Worm (Caenorhabditis elegans) whole organism, L4 larva: Measurements from ENCODE around the gene mig-13.

Experiments used
- Y105C5A.15 ChIP-seq: fragments of 200-800 bp; sonication (Bioruptor generic); IDR thresholded peaks from 2 replicates; pipeline ENCODE4 v1.3.6; 2022; ENCODE audit warnings: missing genetic modification characterization, missing compliant biosample characterization
- ZK337.2 ChIP-seq: fragments of 200-800 bp; sonication (Bioruptor generic); IDR thresholded peaks from 2 replicates; pipeline ENCODE4 v1.3.6; 2022; ENCODE audit warnings: missing genetic modification reagents, missing genetic modification characterization, missing compliant biosample characterization
- aha-1 ChIP-seq: fragments of 150-350 bp; peaks from one replicate; lab custom pipeline; 2014; ENCODE audit warnings: missing biosample characterization, missing genetic modification characterization
- ceh-20 ChIP-seq: fragments of 200-800 bp; sonication (Bioruptor generic); IDR thresholded peaks from 2 replicates; pipeline ENCODE4 v1.3.6; 2022; ENCODE audit warnings: missing genetic modification reagents, missing genetic modification characterization, missing compliant biosample characterization
- ceh-32 ChIP-seq: sonication (generic microtip); optimal IDR thresholded peaks from 2 replicates; lab custom pipeline; 2016; ENCODE audit warnings: mild to moderate bottlenecking, missing genetic modification characterization, missing compliant biosample characterization; ENCODE audit not compliant: poor library complexity
- ceh-62 ChIP-seq: sonication (generic microtip); optimal IDR thresholded peaks from 2 replicates; lab custom pipeline; 2017; ENCODE audit warnings: missing biosample characterization, missing genetic modification characterization
- ceh-82 ChIP-seq: sonication (generic microtip); optimal IDR thresholded peaks from 2 replicates; lab custom pipeline; 2017; ENCODE audit warnings: missing biosample characterization, missing genetic modification characterization
- ctbp-1 ChIP-seq: fragments of 200-800 bp; sonication (Bioruptor generic); IDR thresholded peaks from 2 replicates; pipeline ENCODE4 v1.3.6; 2022; ENCODE audit warnings: missing genetic modification reagents, missing genetic modification characterization, missing compliant biosample characterization
- daf-16 ChIP-seq, 3 experiments: sonication (generic microtip); optimal IDR thresholded peaks; 2 replicates each; lab custom pipeline; 2016 to 2017; ENCODE audit warnings: missing genetic modification characterization in 3 of 3, missing genetic modification reagents in 3 of 3, mild to moderate bottlenecking in 2 of 3, missing compliant biosample characterization in 2 of 3, missing biosample characterization in 1 of 3, moderate library complexity in 1 of 3
- daf-19 ChIP-seq: fragments of 200-800 bp; sonication (Bioruptor generic); conservative IDR thresholded peaks from 2 replicates; pipeline ENCODE4 v1.3.6; 2022; ENCODE audit warnings: missing genetic modification characterization, missing compliant biosample characterization
- dmd-6 ChIP-seq: fragments of 200-800 bp; sonication (Bioruptor generic); IDR thresholded peaks from 2 replicates; pipeline ENCODE4 v1.3.6; 2022; ENCODE audit warnings: missing genetic modification reagents, missing genetic modification characterization, missing compliant biosample characterization
- dmd-9 ChIP-seq: fragments of 200-800 bp; sonication (Bioruptor generic); IDR thresholded peaks from 2 replicates; pipeline ENCODE4 v1.3.6; 2022; ENCODE audit warnings: missing genetic modification reagents, missing genetic modification characterization, missing compliant biosample characterization
- egl-43 ChIP-seq: fragments of 200-800 bp; sonication (Bioruptor generic); IDR thresholded peaks from 2 replicates; pipeline ENCODE4 v1.3.6; 2022; ENCODE audit warnings: missing genetic modification reagents, missing genetic modification characterization, missing compliant biosample characterization
- fos-1 ChIP-seq: fragments of 150-350 bp; optimal IDR thresholded peaks from 2 replicates; lab custom pipeline; 2014; ENCODE audit warnings: missing biosample characterization, missing genetic modification characterization
- hif-1 ChIP-seq, 2 experiments: sonication (generic microtip); optimal IDR thresholded peaks; 2 replicates each; lab custom pipeline; 2016 to 2017; ENCODE audit warnings: missing compliant biosample characterization in 2 of 2, missing genetic modification characterization in 2 of 2, missing genetic modification reagents in 2 of 2, missing genotype in 2 of 2, mild to moderate bottlenecking in 1 of 2
- hlh-30 ChIP-seq: sonication (generic microtip); optimal IDR thresholded peaks from 2 replicates; lab custom pipeline; 2017; ENCODE audit warnings: antibody characterized with exemption, mild to moderate bottlenecking, missing genetic modification characterization, missing compliant biosample characterization; ENCODE audit not compliant: insufficient read depth
- hmg-1.1 ChIP-seq: fragments of 200-800 bp; sonication (Bioruptor generic); IDR thresholded peaks from 2 replicates; pipeline ENCODE4 v1.3.6; 2022; ENCODE audit warnings: missing genetic modification reagents, missing genetic modification characterization, missing compliant biosample characterization
- lim-7 ChIP-seq: fragments of 200-800 bp; sonication (Bioruptor generic); IDR thresholded peaks from 2 replicates; pipeline ENCODE4 v1.3.6; 2022; ENCODE audit warnings: missing genetic modification characterization, missing compliant biosample characterization
- lin-38 ChIP-seq: fragments of 200-800 bp; sonication (Bioruptor generic); IDR thresholded peaks from 2 replicates; pipeline ENCODE4 v1.3.6; 2022; ENCODE audit warnings: missing genetic modification reagents, missing genetic modification characterization, missing compliant biosample characterization
- lin-39 ChIP-seq: fragments of 150-350 bp; optimal IDR thresholded peaks from 2 replicates; lab custom pipeline; 2014; ENCODE audit warnings: missing biosample characterization, missing genetic modification reagents, missing genetic modification characterization
- lir-3 ChIP-seq: sonication (generic microtip); optimal IDR thresholded peaks from 2 replicates; lab custom pipeline; 2016; ENCODE audit warnings: mild to moderate bottlenecking, missing genetic modification characterization, missing compliant biosample characterization
- mep-1 ChIP-seq: fragments of 150-350 bp; sonication (generic microtip); optimal IDR thresholded peaks from 3 replicates; lab custom pipeline; 2014; ENCODE audit warnings: missing biosample characterization, missing genetic modification characterization
- mxl-2 ChIP-seq: fragments of 200-800 bp; sonication (Bioruptor generic); conservative IDR thresholded peaks from 2 replicates; pipeline ENCODE4 v1.3.6; 2022; ENCODE audit warnings: missing genetic modification reagents, missing genetic modification characterization, missing compliant biosample characterization
- nhr-237 ChIP-seq: sonication (generic microtip); optimal IDR thresholded peaks from 2 replicates; lab custom pipeline; 2017; ENCODE audit warnings: missing biosample characterization, missing genetic modification characterization
- nhr-28 ChIP-seq: fragments of 150-350 bp; optimal IDR thresholded peaks from 2 replicates; lab custom pipeline; 2014; ENCODE audit warnings: missing biosample characterization, missing genetic modification characterization
- pqm-1 ChIP-seq: sonication (generic microtip); optimal IDR thresholded peaks from 2 replicates; lab custom pipeline; 2017; ENCODE audit warnings: missing biosample characterization, missing genetic modification characterization
- rbr-2 ChIP-seq: sonication (generic microtip); optimal IDR thresholded peaks from 2 replicates; lab custom pipeline; 2016; ENCODE audit warnings: missing genotype, missing genetic modification characterization, missing compliant biosample characterization
- sdz-12 ChIP-seq: fragments of 200-800 bp; sonication (Bioruptor generic); optimal IDR thresholded peaks from 2 replicates; lab custom pipeline; 2018; ENCODE audit warnings: mild to moderate bottlenecking, missing genetic modification characterization, missing compliant biosample characterization
- spr-1 ChIP-seq: sonication (generic microtip); optimal IDR thresholded peaks from 2 replicates; lab custom pipeline; 2016; ENCODE audit warnings: mild to moderate bottlenecking, missing genetic modification characterization, missing compliant biosample characterization
- spr-3 ChIP-seq: fragments of 200-800 bp; sonication (Bioruptor generic); optimal IDR thresholded peaks from 2 replicates; lab custom pipeline; 2018; ENCODE audit warnings: mild to moderate bottlenecking, missing genetic modification characterization, missing compliant biosample characterization
- tra-1 ChIP-seq: fragments of 200-800 bp; sonication (Bioruptor generic); IDR thresholded peaks from 2 replicates; pipeline ENCODE4 v1.3.6; 2022; ENCODE audit warnings: missing genetic modification reagents, missing genetic modification characterization, missing compliant biosample characterization
- unc-130 ChIP-seq: sonication (generic microtip); optimal IDR thresholded peaks from 2 replicates; lab custom pipeline; 2016; ENCODE audit warnings: missing genetic modification reagents, missing genetic modification characterization, missing compliant biosample characterization
- unc-62 ChIP-seq, 3 experiments: fragments of 150-350 bp in 1 of 3; sonication (generic microtip); optimal IDR thresholded peaks in 2 of 3; peaks in 1 of 3; 1 replicate in 1 of 3; 2 replicates in 2 of 3; lab custom pipeline; 2014 to 2017; ENCODE audit warnings: missing biosample characterization in 3 of 3, missing genetic modification characterization in 3 of 3, missing genetic modification reagents in 3 of 3, missing genotype in 1 of 3
- zag-1 ChIP-seq: fragments of 150-350 bp; optimal IDR thresholded peaks from 2 replicates; lab custom pipeline; 2014; ENCODE audit warnings: missing biosample characterization, missing genetic modification characterization
- zfp-2 ChIP-seq: sonication (generic microtip); optimal IDR thresholded peaks from 2 replicates; lab custom pipeline; 2016; ENCODE audit warnings: mild to moderate bottlenecking, missing genetic modification characterization, missing compliant biosample characterization
- zfp-3 ChIP-seq: fragments of 200-800 bp; sonication (Bioruptor generic); conservative IDR thresholded peaks from 2 replicates; pipeline ENCODE4 v1.3.6; 2022; ENCODE audit warnings: missing genetic modification reagents, missing genetic modification characterization, missing compliant biosample characterization
- zip-11 ChIP-seq: fragments of 200-800 bp; sonication (Bioruptor generic); IDR thresholded peaks from 2 replicates; pipeline ENCODE4 v1.3.6; 2022; ENCODE audit warnings: missing genetic modification characterization, missing compliant biosample characterization
- ztf-7 ChIP-seq: fragments of 150-350 bp; optimal IDR thresholded peaks from 2 replicates; lab custom pipeline; 2014; ENCODE audit warnings: missing biosample characterization, missing genetic modification characterization

mig-13 gene

DNA sequence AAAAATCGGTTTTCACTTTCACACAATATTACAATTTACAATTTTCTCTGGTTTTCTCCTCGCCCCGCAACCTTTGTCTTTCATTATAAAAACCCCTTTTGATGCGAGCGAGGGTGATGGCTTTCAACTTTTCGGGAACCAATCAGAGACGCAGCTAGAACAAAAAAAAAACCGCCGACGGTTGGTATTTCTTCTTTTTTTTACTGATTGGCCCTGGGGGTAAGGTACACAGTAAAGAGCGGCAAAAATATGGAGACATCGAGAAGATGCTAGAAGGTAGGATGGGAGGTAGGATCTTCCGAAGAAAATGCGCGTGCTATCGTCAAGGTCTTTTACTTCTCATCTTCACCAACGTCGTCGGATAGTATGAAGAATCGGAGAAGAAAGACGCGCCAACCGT lies 8.8 kb upstream of the mig-13 start:
- TF ChIP-seq egl-43 (GFP tag; lab: Robert Waterston, UW) (no peak), zfp-2 (tag; lab: Kevin White, UChicago) (no peak), unc-62 (GFP tag; optimal IDR thresholded peaks at IDR 0.05 in 1 of 2; lab: Kevin White, UChicago) (peak in 1 of 2 experiments; percentile 99), unc-62 (tag; optimal IDR thresholded peaks at IDR 0.05; lab: Kevin White, UChicago) (no peak), ceh-32 (tag; lab: Kevin White, UChicago) (no peak), daf-19 (no peak), ceh-62 (tag; lab: Kevin White, UChicago) (no peak), hlh-30 (peak; percentile 3), ZK337.2 (GFP tag; lab: Robert Waterston, UW) (no peak), fos-1 (no peak), mep-1 (tag; lab: Kevin White, UChicago) (peak; percentile 8), aha-1 (tag; lab: Kevin White, UChicago) (no peak), zip-11 (GFP tag; lab: Robert Waterston, UW) (no peak)

DNA sequence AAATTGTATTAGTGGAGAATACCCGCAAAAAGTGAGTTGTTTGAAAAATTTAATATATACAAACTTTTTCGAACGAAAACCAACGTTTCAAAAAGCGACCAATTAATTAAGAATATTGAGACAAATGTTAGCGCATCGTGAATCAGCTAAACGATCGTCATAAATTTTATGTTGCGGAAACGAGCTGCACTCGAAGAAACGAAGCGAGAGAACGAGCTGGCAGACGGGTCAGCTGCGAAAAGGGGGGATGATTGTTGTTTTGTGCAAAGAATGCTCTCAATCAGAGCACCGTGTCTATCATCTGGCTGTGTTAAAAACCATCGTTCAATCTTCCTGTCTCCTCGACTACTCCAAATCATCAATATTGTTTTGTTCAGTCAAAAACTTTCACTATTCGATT lies 4.0 kb upstream of the mig-13 start:
- no peak for TF ChIP-seq zfp-3 (GFP tag; lab: Robert Waterston, UW)
- no peak for TF ChIP-seq ceh-20 (GFP tag; lab: Robert Waterston, UW)
- no peak for TF ChIP-seq lin-38
- TF ChIP-seq lir-3 (tag; lab: Kevin White, UChicago) = no peak
- TF ChIP-seq daf-16 (GFP tag; optimal IDR thresholded peaks at IDR 0.05; lab: Kevin White, UChicago) = peak in 1 of 2 experiments; percentile 11
- no peak for TF ChIP-seq daf-16 (tag; optimal IDR thresholded peaks at IDR 0.05; lab: Kevin White, UChicago)
- no peak for TF ChIP-seq spr-3 (GFP tag; lab: Kevin White, UChicago)
- no peak for TF ChIP-seq hif-1 (tag; optimal IDR thresholded peaks at IDR 0.05; lab: Kevin White, UChicago)
- TF ChIP-seq dmd-9 (GFP tag; lab: Robert Waterston, UW) = no peak
- no peak for TF ChIP-seq nhr-237
- no peak for TF ChIP-seq zag-1 (tag; lab: Kevin White, UChicago)
- TF ChIP-seq spr-1 (tag; lab: Kevin White, UChicago) = no peak
- TF ChIP-seq unc-62 (GFP tag; optimal IDR thresholded peaks at IDR 0.05 in 1 of 2; lab: Kevin White, UChicago) = peak in 1 of 2 experiments; percentile 92
- no peak for TF ChIP-seq unc-62 (tag; optimal IDR thresholded peaks at IDR 0.05; lab: Kevin White, UChicago)
- TF ChIP-seq sdz-12 (GFP tag; lab: Kevin White, UChicago) = no peak
- no peak for TF ChIP-seq Y105C5A.15 (GFP tag; lab: Robert Waterston, UW)
- no peak for TF ChIP-seq ceh-82
- TF ChIP-seq lim-7 (GFP tag; lab: Robert Waterston, UW) = no peak
- no peak for TF ChIP-seq ZK337.2 (GFP tag; lab: Robert Waterston, UW)

DNA sequence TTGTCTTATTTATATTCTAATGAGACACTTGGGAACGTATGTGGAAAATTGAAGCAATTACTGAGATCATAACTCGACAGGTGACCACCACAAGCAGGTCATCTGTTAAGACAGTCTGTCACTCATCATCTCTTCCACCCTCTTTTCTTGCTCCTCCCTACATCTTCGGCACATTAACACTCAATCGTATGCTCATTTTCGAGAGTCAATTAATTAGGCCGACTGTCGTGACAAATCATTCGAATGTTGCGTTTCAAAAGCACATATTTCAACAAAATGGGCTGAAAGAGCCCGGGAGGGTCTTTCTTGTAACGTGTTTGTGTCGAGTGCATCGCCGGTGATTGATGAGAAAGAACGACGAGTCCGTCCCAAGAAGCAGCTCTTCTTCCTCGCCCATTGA lies 2.3 kb upstream of the mig-13 start:
- peak; percentile 44 for TF ChIP-seq lin-39 (tag; lab: Kevin White, UChicago)
- TF ChIP-seq unc-62 (GFP tag; optimal IDR thresholded peaks at IDR 0.05 in 1 of 2; lab: Kevin White, UChicago) = peak in 1 of 2 experiments; percentile 84
- TF ChIP-seq unc-62 (tag; optimal IDR thresholded peaks at IDR 0.05; lab: Kevin White, UChicago) = no peak
- TF ChIP-seq hmg-1.1 (GFP tag; lab: Robert Waterston, UW) = 0 out of 2 replicates have a peak, but pooled peaks have one; percentile 33
- peak; percentile 52 for TF ChIP-seq aha-1 (tag; lab: Kevin White, UChicago)
- TF ChIP-seq rbr-2 (tag; lab: Kevin White, UChicago) = no peak
- TF ChIP-seq ctbp-1 (GFP tag; lab: Robert Waterston, UW) = no peak
- TF ChIP-seq, all 104 proteins: peak for 4

DNA sequence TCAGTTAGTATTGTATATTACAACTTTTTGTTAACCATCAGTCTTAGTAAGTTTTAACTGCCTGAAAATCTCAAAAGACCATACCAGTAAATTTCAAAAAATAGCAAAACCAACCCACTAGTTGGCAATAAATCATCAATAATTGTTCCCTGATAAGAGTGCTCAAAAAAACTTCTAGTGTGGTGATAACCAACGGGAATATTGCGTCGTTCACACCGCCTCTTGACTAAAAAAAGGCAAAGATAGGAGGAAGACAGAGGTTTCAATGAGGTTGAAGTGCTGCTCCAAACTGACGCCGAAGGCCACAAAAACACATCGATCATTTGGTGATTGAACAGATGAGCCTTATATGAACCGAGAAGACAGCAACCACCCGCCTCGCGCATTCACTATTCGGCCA lies 964 bp upstream of the mig-13 start:
- TF ChIP-seq mxl-2 (GFP tag; lab: Robert Waterston, UW) (no peak), tra-1 (no peak), nhr-28 (tag; lab: Kevin White, UChicago) (no peak), unc-130 (GFP tag; lab: Kevin White, UChicago) (no peak), ztf-7 (tag; lab: Kevin White, UChicago) (no peak), pqm-1 (tag; lab: Kevin White, UChicago) (peak; percentile 61), dmd-6 (peak; percentile 14; the same call in 1 of the 2 replicates)
